Worm (Caenorhabditis elegans) whole organism, young adult: ENCODE results near the gene ubc-21.

Experiments used
- B0261.1 ChIP-seq: sonication (generic microtip); optimal IDR thresholded peaks from 2 replicates; lab custom pipeline; 2016; ENCODE audit warnings: mild to moderate bottlenecking, missing genetic modification characterization, moderate library complexity, missing compliant biosample characterization
- C17E4.6 ChIP-seq: fragments of 200-800 bp; sonication (Bioruptor generic); IDR thresholded peaks from 2 replicates; pipeline ENCODE4 v1.3.6; 2022; ENCODE audit warnings: missing genetic modification reagents, missing genetic modification characterization, missing compliant biosample characterization
- F10E7.11 ChIP-seq: sonication (generic microtip); optimal IDR thresholded peaks from 2 replicates; lab custom pipeline; 2017; ENCODE audit warnings: mild to moderate bottlenecking, missing genetic modification characterization, moderate library complexity, missing compliant biosample characterization
- F57A8.1 ChIP-seq: fragments of 200-800 bp; sonication (Bioruptor generic); optimal IDR thresholded peaks from 2 replicates; lab custom pipeline; 2018; ENCODE audit warnings: mild to moderate bottlenecking, missing genetic modification characterization, moderate library complexity, missing compliant biosample characterization
- K12H6.12 ChIP-seq: fragments of 200-800 bp; sonication (Bioruptor generic); optimal IDR thresholded peaks from 2 replicates; lab custom pipeline; 2018; ENCODE audit warnings: mild to moderate bottlenecking, missing genetic modification characterization, missing compliant biosample characterization
- Y56A3A.18 ChIP-seq: fragments of 200-800 bp; sonication (Bioruptor generic); IDR thresholded peaks from 2 replicates; pipeline ENCODE4 v1.3.6; 2022; ENCODE audit warnings: missing genetic modification reagents, missing genetic modification characterization, missing compliant biosample characterization
- ama-1 ChIP-seq, 3 experiments: fragments of 150-350 bp in 1 of 3; sonication (generic microtip) in 2 of 3; optimal IDR thresholded peaks; 2 replicates each; lab custom pipeline; 2014 to 2018; ENCODE audit warnings: missing biosample characterization in 2 of 3, missing genetic modification characterization in 2 of 3, missing genetic modification reagents in 2 of 3
- athp-1 ChIP-seq: sonication (generic microtip); optimal IDR thresholded peaks from 2 replicates; lab custom pipeline; 2017; ENCODE audit warnings: mild to moderate bottlenecking, missing genetic modification characterization, missing compliant biosample characterization
- attf-5 ChIP-seq: fragments of 200-800 bp; sonication (Bioruptor generic); optimal IDR thresholded peaks from 2 replicates; lab custom pipeline; 2018; ENCODE audit warnings: mild to moderate bottlenecking, missing genetic modification characterization, missing compliant biosample characterization
- ccch-3 ChIP-seq: fragments of 200-800 bp; sonication (Bioruptor generic); optimal IDR thresholded peaks from 2 replicates; lab custom pipeline; 2018; ENCODE audit warnings: mild to moderate bottlenecking, missing genetic modification characterization, missing compliant biosample characterization
- ceh-91 ChIP-seq: fragments of 200-800 bp; sonication (Bioruptor generic); IDR thresholded peaks from 2 replicates; pipeline ENCODE4 v1.3.6; 2022; ENCODE audit warnings: missing genetic modification reagents, missing genetic modification characterization, missing compliant biosample characterization
- die-1 ChIP-seq: sonication (generic microtip); optimal IDR thresholded peaks from 2 replicates; lab custom pipeline; 2016; ENCODE audit warnings: missing genotype, mild to moderate bottlenecking, missing genetic modification characterization, missing compliant biosample characterization
- gei-17 ChIP-seq: fragments of 200-800 bp; sonication (Bioruptor generic); optimal IDR thresholded peaks from 2 replicates; lab custom pipeline; 2018; ENCODE audit warnings: mild to moderate bottlenecking, missing genetic modification characterization, missing compliant biosample characterization
- him-1 ChIP-seq: sonication (generic microtip); optimal IDR thresholded peaks from 2 replicates; lab custom pipeline; 2016; ENCODE audit warnings: missing genotype, missing genetic modification reagents, missing genetic modification characterization, missing compliant biosample characterization
- hmg-1.2 ChIP-seq: fragments of 200-800 bp; sonication (Bioruptor generic); IDR thresholded peaks from 2 replicates; pipeline ENCODE4 v1.3.6; 2022; ENCODE audit warnings: missing genetic modification reagents, missing genetic modification characterization, missing compliant biosample characterization
- let-526 ChIP-seq: fragments of 200-800 bp; sonication (Bioruptor generic); IDR thresholded peaks from 2 replicates; pipeline ENCODE4 v1.3.6; 2022; ENCODE audit warnings: missing genetic modification reagents, missing genetic modification characterization, missing compliant biosample characterization
- lir-1 ChIP-seq: fragments of 200-800 bp; sonication (Bioruptor generic); conservative IDR thresholded peaks from 2 replicates; pipeline ENCODE4 v1.3.6; 2022; ENCODE audit warnings: missing genetic modification reagents, missing genetic modification characterization, missing compliant biosample characterization
- nfya-1 ChIP-seq: sonication (generic microtip); optimal IDR thresholded peaks from 2 replicates; lab custom pipeline; 2017; ENCODE audit warnings: antibody characterized with exemption, missing compliant biosample characterization, missing genetic modification characterization, borderline replicate concordance; ENCODE audit not compliant: insufficient read depth
- nhr-80 ChIP-seq: sonication (generic microtip); optimal IDR thresholded peaks from 2 replicates; lab custom pipeline; 2016; ENCODE audit warnings: missing genetic modification characterization, missing compliant biosample characterization
- pbrm-1 ChIP-seq: fragments of 200-800 bp; sonication (Bioruptor generic); IDR thresholded peaks from 2 replicates; pipeline ENCODE4 v1.3.6; 2022; ENCODE audit warnings: missing genetic modification reagents, missing genetic modification characterization, missing compliant biosample characterization
- rec-8 ChIP-seq, 2 experiments: sonication (generic microtip); optimal IDR thresholded peaks; 2 replicates each; lab custom pipeline; 2016; ENCODE audit warnings: mild to moderate bottlenecking in 2 of 2, missing genetic modification characterization in 2 of 2, missing genetic modification reagents in 2 of 2, missing genotype in 2 of 2, missing biosample characterization in 1 of 2, missing compliant biosample characterization in 1 of 2, moderate library complexity in 1 of 2
- repo-1 ChIP-seq: sonication (generic microtip); optimal IDR thresholded peaks from 2 replicates; lab custom pipeline; 2017; ENCODE audit warnings: mild to moderate bottlenecking, missing genetic modification characterization, missing compliant biosample characterization
- rpc-1 ChIP-seq, 2 experiments: fragments of 150-350 bp in 1 of 2; sonication (generic microtip) in 1 of 2; optimal IDR thresholded peaks; 2 replicates each; lab custom pipeline; 2014 to 2018; ENCODE audit warnings: missing biosample characterization in 1 of 2, missing genetic modification characterization in 1 of 2, missing genetic modification reagents in 1 of 2, missing genotype in 1 of 2
- sea-2 ChIP-seq: fragments of 200-800 bp; sonication (Bioruptor generic); IDR thresholded peaks from 2 replicates; pipeline ENCODE4 v1.3.6; 2022; ENCODE audit warnings: missing genetic modification characterization, missing compliant biosample characterization
- snpc-1.3 ChIP-seq: sonication (generic microtip); optimal IDR thresholded peaks from 2 replicates; lab custom pipeline; 2017; ENCODE audit warnings: missing genetic modification characterization, mild to moderate bottlenecking, missing compliant biosample characterization, antibody characterized with exemption, moderate library complexity, missing genotype, missing genetic modification reagents; ENCODE audit not compliant: insufficient read depth
- snpc-3.4 ChIP-seq: sonication (generic microtip); optimal IDR thresholded peaks from 2 replicates; lab custom pipeline; 2017; ENCODE audit warnings: missing genetic modification characterization, mild to moderate bottlenecking, missing compliant biosample characterization, antibody characterized with exemption, moderate library complexity, missing genotype, missing genetic modification reagents
- snpc-4 ChIP-seq, 5 experiments: fragments of 150-350 bp in 1 of 5; sonication (generic microtip) in 4 of 5; optimal IDR thresholded peaks; 2 replicates each; lab custom pipeline; 2014 to 2018; ENCODE audit warnings: missing genetic modification characterization in 5 of 5, missing biosample characterization in 3 of 5, antibody characterized with exemption in 2 of 5, mild to moderate bottlenecking in 2 of 5, missing compliant biosample characterization in 2 of 5, missing genotype in 2 of 5, moderate library complexity in 2 of 5, missing genetic modification reagents in 1 of 5
- tbp1 ChIP-seq: fragments of 200-800 bp; sonication (Bioruptor generic); optimal IDR thresholded peaks from 2 replicates; lab custom pipeline; 2018; ENCODE audit warnings: mild to moderate bottlenecking, missing genetic modification characterization, missing compliant biosample characterization
- tbx-9 ChIP-seq: sonication (generic microtip); optimal IDR thresholded peaks from 2 replicates; lab custom pipeline; 2016; ENCODE audit warnings: borderline replicate concordance, missing genetic modification characterization, inconsistent platforms, missing compliant biosample characterization
- unc-130 ChIP-seq: sonication (generic microtip); optimal IDR thresholded peaks from 2 replicates; lab custom pipeline; 2016; ENCODE audit warnings: missing genetic modification reagents, missing genetic modification characterization, missing compliant biosample characterization
- xnd-1 ChIP-seq: sonication (generic microtip); optimal IDR thresholded peaks from 2 replicates; lab custom pipeline; 2016; ENCODE audit warnings: missing genotype, missing genetic modification reagents, missing genetic modification characterization, missing compliant biosample characterization
- zim-3 ChIP-seq: sonication (generic microtip); optimal IDR thresholded peaks from 2 replicates; lab custom pipeline; 2017; ENCODE audit warnings: mild to moderate bottlenecking, missing genetic modification characterization, moderate library complexity, missing compliant biosample characterization
- ztf-26 ChIP-seq: sonication (generic microtip); optimal IDR thresholded peaks from 2 replicates; lab custom pipeline; 2017; ENCODE audit warnings: missing genetic modification characterization, missing compliant biosample characterization
- ztf-3 ChIP-seq: fragments of 200-800 bp; sonication (Bioruptor generic); optimal IDR thresholded peaks from 2 replicates; lab custom pipeline; 2018; ENCODE audit warnings: mild to moderate bottlenecking, missing genetic modification characterization, missing compliant biosample characterization

ubc-21 gene

DNA sequence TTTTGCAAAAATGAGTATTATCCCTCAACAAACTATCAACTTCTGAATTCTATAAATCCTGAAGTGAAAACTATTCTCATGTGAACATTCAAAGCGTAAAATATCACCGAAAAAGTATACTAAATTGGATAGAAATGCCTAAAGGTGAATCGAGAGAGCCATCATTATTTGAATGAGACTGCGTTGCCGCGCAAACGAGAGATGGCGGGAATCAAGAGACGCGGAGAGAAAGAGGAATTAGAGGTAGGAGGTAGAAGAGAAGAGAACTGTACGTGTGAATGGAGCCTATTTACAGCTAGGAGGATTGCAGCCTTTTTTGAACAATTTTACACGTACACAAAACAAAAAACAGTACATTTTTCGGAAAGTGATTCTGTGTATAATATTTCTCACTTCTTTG, 9.9 kb upstream of the ubc-21 start:
- no peak for TF ChIP-seq ceh-91 (GFP tag; lab: Robert Waterston, UW)

DNA sequence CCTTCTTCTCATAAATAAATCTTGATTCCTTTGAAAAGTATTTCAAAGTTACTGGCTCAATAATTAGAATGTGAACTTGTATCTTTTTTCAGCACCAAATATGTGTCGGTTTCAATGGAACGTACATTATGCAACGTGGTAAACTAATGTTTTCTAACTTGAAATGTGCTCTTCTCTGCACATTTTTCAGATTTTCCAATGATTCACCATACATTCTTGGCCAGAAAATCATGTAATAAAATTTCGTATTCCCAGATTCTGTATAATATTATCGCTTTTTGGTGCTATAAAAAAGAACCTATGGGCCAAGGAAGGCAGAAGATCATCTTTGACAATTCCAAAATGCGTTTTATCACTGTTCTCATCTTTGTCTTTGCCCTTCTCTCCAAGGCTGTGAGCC, 8.5 kb upstream of the ubc-21 start, which contains the start of gene C06E2.9:
Gene C06E2.9 (plus strand): TSS at position 301 of the 400 bp plus-strand sequence.
- no peak for TF ChIP-seq tbx-9 (tag; lab: Kevin White, UChicago)
- no peak for TF ChIP-seq sea-2 (GFP tag; lab: Robert Waterston, UW)
- no peak for TF ChIP-seq lir-1
- TF ChIP-seq hmg-1.2 (GFP tag; lab: Robert Waterston, UW) = no peak
- no peak for TF ChIP-seq pbrm-1 (GFP tag; lab: Robert Waterston, UW)
- no peak for TF ChIP-seq F10E7.11 (tag; lab: Kevin White, UChicago)
- no peak for TF ChIP-seq unc-130

DNA sequence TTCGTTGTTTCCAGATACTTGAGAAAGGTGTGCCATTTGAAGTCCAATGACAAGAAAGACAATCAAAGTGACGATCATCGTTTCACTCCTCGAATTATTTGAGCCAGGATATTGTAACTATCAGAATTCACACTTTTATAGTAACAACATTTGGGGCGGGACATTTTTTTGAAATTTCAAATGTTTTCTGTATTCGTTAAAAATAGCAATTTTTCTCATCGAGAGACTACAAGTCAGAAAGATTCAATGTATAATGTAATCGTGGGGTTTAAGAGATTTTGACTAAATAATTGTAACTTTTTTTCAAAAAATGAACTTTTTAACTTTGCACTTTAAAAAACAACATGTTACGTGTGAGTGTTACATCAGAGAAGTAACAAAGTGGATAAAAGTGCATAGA, 2.9 kb upstream of the ubc-21 start, which contains the start of gene ins-9:
Gene ins-9 (minus strand): TSS at position 101 of the 400 bp plus-strand sequence.
- no peak for TF ChIP-seq ama-1 (optimal IDR thresholded peaks at IDR 0.05; lab: Kevin White, UChicago)
- TF ChIP-seq ama-1 (GFP tag; optimal IDR thresholded peaks at IDR 0.05; lab: Kevin White, UChicago) = no peak
- no peak for TF ChIP-seq K12H6.12 (tag; lab: Kevin White, UChicago)
- no peak for TF ChIP-seq ztf-26 (tag; lab: Kevin White, UChicago)
- no peak for TF ChIP-seq rec-8 (tag; optimal IDR thresholded peaks at IDR 0.05; lab: Kevin White, UChicago)
- TF ChIP-seq xnd-1 (tag; lab: Kevin White, UChicago) = no peak
- TF ChIP-seq attf-5 (GFP tag; lab: Kevin White, UChicago) = no peak
- no peak for TF ChIP-seq F57A8.1 (GFP tag; lab: Kevin White, UChicago)
- no peak for TF ChIP-seq athp-1 (tag; lab: Kevin White, UChicago)
- no peak for TF ChIP-seq repo-1
- TF ChIP-seq ztf-3 (GFP tag; lab: Kevin White, UChicago) = no peak
- no peak for TF ChIP-seq nfya-1 (tag; lab: Kevin White, UChicago)

DNA sequence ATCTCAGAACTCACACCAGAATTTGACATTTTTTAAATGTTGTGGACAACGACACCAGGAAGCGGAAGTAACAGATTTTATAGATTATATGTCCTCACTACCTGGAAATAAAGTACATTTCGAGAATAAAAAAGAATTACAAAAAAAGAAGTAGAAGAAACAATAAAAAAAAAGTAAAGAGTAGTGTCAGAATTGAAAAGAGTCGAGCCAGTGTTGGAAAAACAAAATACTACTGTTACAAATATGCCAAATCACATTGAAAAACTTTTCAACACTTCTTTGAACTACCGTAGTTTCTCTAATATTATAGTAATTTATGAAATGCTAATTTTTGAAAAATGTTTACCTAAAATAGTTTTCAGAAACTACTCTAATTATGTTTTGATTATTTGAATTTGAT, 5.3 kb downstream of the ubc-21 start, which contains the start of gene C06E2.1:
Gene C06E2.1 (minus strand): TSS at position 101 of the 400 bp plus-strand sequence.
- TF ChIP-seq ccch-3 (no peak), C17E4.6 (no peak), lir-1 (no peak)

DNA sequence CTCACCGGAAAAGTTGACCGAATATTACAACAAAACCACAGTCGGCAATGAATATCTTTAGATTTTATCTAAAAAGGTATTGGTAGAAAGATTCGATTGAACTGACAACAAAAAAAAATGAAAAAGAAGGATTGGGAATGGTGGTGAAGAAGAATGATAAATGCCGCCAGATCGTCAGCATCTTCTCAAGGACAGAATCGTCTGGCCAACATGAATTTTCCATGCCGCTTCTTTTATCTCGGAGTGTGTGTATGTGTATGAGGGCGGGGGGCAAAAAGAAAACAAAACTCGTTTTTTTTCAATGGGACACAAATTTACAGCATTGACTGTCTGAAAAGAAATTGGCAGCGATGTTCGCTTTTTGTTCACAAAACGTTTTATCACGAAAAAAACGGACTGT, 6.4 kb downstream of the ubc-21 start:
- no peak for TF ChIP-seq gei-17 (GFP tag; lab: Kevin White, UChicago)

DNA sequence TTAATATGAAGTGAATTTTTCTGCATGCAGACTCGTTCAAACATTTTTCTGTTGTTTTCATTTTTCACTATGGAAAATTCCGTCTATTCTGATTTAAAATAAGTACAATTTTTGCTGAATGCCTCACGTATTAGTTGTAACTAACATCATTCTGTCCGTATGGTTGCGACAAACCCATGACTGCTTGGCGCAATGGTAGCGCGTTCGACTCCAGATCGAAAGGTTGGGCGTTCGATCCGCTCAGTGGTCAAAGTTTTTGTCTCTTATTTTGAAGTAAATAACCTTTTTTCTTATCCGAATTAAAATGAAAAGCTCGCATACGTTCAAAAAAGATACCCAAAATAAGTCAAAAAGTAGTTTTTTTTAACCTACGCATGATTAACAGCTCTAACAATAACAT, 7.7 kb downstream of the ubc-21 start:
- 0 out of 2 replicates have a peak, but pooled peaks have one; percentile 29 for TF ChIP-seq let-526 (GFP tag; lab: Robert Waterston, UW)
- TF ChIP-seq him-1 (tag; lab: Kevin White, UChicago) = peak; percentile 82
- TF ChIP-seq rpc-1 (optimal IDR thresholded peaks at IDR 0.05; lab: Kevin White, UChicago) = peak; percentile 75
- TF ChIP-seq rpc-1 (tag; optimal IDR thresholded peaks at IDR 0.05; lab: Kevin White, UChicago) = peak; percentile 89
- peak; percentile 61 for TF ChIP-seq snpc-4 (GFP tag; optimal IDR thresholded peaks at IDR 0.05; lab: Kevin White, UChicago)
- TF ChIP-seq snpc-4 (tag; optimal IDR thresholded peaks at IDR 0.05; lab: Kevin White, UChicago) = no peak
- TF ChIP-seq nhr-80 (tag; lab: Kevin White, UChicago) = no peak
- peak; percentile 56 for TF ChIP-seq die-1 (tag; lab: Kevin White, UChicago)
- 0 out of 2 replicates have a peak, but pooled peaks have one; percentile 37 for TF ChIP-seq hmg-1.2 (GFP tag; lab: Robert Waterston, UW)
- TF ChIP-seq rec-8 (tag; optimal IDR thresholded peaks at IDR 0.05; lab: Kevin White, UChicago) = peak; percentile 14 to 20
- TF ChIP-seq snpc-1.3 = peak; percentile 44
- 0 out of 2 replicates have a peak, but pooled peaks have one; percentile 25 for TF ChIP-seq Y56A3A.18 (GFP tag; lab: Robert Waterston, UW)
- no peak for TF ChIP-seq K12H6.12 (tag; lab: Kevin White, UChicago)
- TF ChIP-seq unc-130 = no peak
- TF ChIP-seq zim-3 = no peak
- TF ChIP-seq tbp1 (GFP tag; lab: Kevin White, UChicago) = peak; percentile 89
- TF ChIP-seq snpc-3.4 = peak; percentile 49
- TF ChIP-seq B0261.1 (tag; lab: Kevin White, UChicago) = peak; percentile 74
- no peak for TF ChIP-seq ama-1 (optimal IDR thresholded peaks at IDR 0.05; lab: Kevin White, UChicago)
- TF ChIP-seq ama-1 (GFP tag; optimal IDR thresholded peaks at IDR 0.05; lab: Kevin White, UChicago) = peak in 1 of 2 experiments; percentile 20
